Fruit fly (Drosophila melanogaster) whole organism, prepupa: ENCODE data around the gene Tcs3.

Experiments used
- CG10631 ChIP-seq: fragments of 200-800 bp; sonication (Bioruptor generic); optimal IDR thresholded peaks from 2 replicates; lab custom pipeline; 2016; ENCODE audit warnings: missing biosample characterization, missing genetic modification characterization
- CG11294 ChIP-seq: fragments of 200-800 bp; sonication (Bioruptor generic); IDR thresholded peaks from 2 replicates; pipeline ENCODE4 v1.3.6; 2022; ENCODE audit warnings: missing biosample characterization, missing genetic modification characterization
- CG11762 ChIP-seq: fragments of 200-800 bp; sonication (Bioruptor generic); optimal IDR thresholded peaks from 3 replicates; lab custom pipeline; 2016; ENCODE audit warnings: missing biosample characterization, missing genetic modification characterization; ENCODE audit not compliant: insufficient read depth
- CG11902 ChIP-seq: fragments of 200-800 bp; sonication (Bioruptor generic); optimal IDR thresholded peaks from 3 replicates; lab custom pipeline; 2016; ENCODE audit warnings: missing biosample characterization, missing genetic modification characterization
- CG15336 ChIP-seq: fragments of 200-800 bp; sonication (Bioruptor generic); IDR thresholded peaks from 2 replicates; pipeline ENCODE4 v1.3.6; 2022; ENCODE audit warnings: missing biosample characterization, missing genetic modification characterization
- CG16779 ChIP-seq: fragments of 200-800 bp; sonication (Bioruptor generic); optimal IDR thresholded peaks from 3 replicates; lab custom pipeline; 2017; ENCODE audit warnings: missing biosample characterization, mild to moderate bottlenecking, missing genetic modification characterization
- CG3032 ChIP-seq: fragments of 200-800 bp; optimal IDR thresholded peaks from 2 replicates; lab custom pipeline; 2019; ENCODE audit warnings: missing biosample characterization, mild to moderate bottlenecking, missing genetic modification characterization, moderate library complexity
- CG31627 ChIP-seq: fragments of 200-800 bp; sonication (Bioruptor generic); optimal IDR thresholded peaks from 3 replicates; lab custom pipeline; 2016; ENCODE audit warnings: missing biosample characterization, missing genetic modification characterization
- CG32006 ChIP-seq: fragments of 200-800 bp; sonication (Bioruptor generic); optimal IDR thresholded peaks from 3 replicates; lab custom pipeline; 2017; ENCODE audit warnings: missing biosample characterization, mild to moderate bottlenecking, missing genetic modification characterization
- CG3919 ChIP-seq: fragments of 200-800 bp; sonication (Bioruptor generic); optimal IDR thresholded peaks from 3 replicates; lab custom pipeline; 2016; ENCODE audit warnings: missing biosample characterization, missing genetic modification characterization
- CG4318 ChIP-seq: fragments of 200-800 bp; sonication (Bioruptor generic); optimal IDR thresholded peaks from 3 replicates; lab custom pipeline; 2017; ENCODE audit warnings: missing biosample characterization, mild to moderate bottlenecking, missing genetic modification characterization
- CG6163 ChIP-seq: fragments of 200-800 bp; sonication (Bioruptor generic); IDR thresholded peaks from 3 replicates; pipeline ENCODE4 v1.3.6; 2022; ENCODE audit warnings: missing biosample characterization, missing genetic modification characterization
- CG6276 ChIP-seq: fragments of 200-800 bp; sonication (Bioruptor generic); optimal IDR thresholded peaks from 2 replicates; lab custom pipeline; 2017; ENCODE audit warnings: missing biosample characterization, mild to moderate bottlenecking, missing genetic modification characterization
- CG6792 ChIP-seq: fragments of 200-800 bp; sonication (Bioruptor generic); optimal IDR thresholded peaks from 3 replicates; lab custom pipeline; 2016; ENCODE audit warnings: missing biosample characterization, missing genetic modification characterization
- CG6854 ChIP-seq: fragments of 200-800 bp; sonication (Bioruptor generic); optimal IDR thresholded peaks from 2 replicates; lab custom pipeline; 2017; ENCODE audit warnings: missing biosample characterization, mild to moderate bottlenecking, missing genetic modification characterization
- CG7368 ChIP-seq: fragments of 200-800 bp; sonication (Bioruptor generic); optimal IDR thresholded peaks from 3 replicates; lab custom pipeline; 2016; ENCODE audit warnings: missing biosample characterization, missing genetic modification characterization
- CG8119 ChIP-seq: fragments of 200-800 bp; sonication (Bioruptor generic); IDR thresholded peaks from 3 replicates; pipeline ENCODE4 v1.3.6; 2022; ENCODE audit warnings: missing biosample characterization, missing genetic modification characterization
- CG8632 ChIP-seq: fragments of 200-800 bp; sonication (Bioruptor generic); optimal IDR thresholded peaks from 3 replicates; lab custom pipeline; 2016; ENCODE audit warnings: missing biosample characterization, missing genetic modification characterization
- CG9139 ChIP-seq: fragments of 200-800 bp; sonication (Bioruptor generic); optimal IDR thresholded peaks from 3 replicates; lab custom pipeline; 2017; ENCODE audit warnings: missing biosample characterization, mild to moderate bottlenecking, missing genetic modification characterization
- Eip75B ChIP-seq: fragments of 200-800 bp; sonication (Bioruptor generic); optimal IDR thresholded peaks from 3 replicates; lab custom pipeline; 2016; ENCODE audit warnings: missing biosample characterization, missing genetic modification characterization
- Eip93F ChIP-seq: fragments of 200-800 bp; sonication (Bioruptor generic); optimal IDR thresholded peaks from 2 replicates; lab custom pipeline; 2016; ENCODE audit warnings: missing biosample characterization, mild to moderate bottlenecking, missing genetic modification characterization
- Ets21C ChIP-seq: fragments of 200-800 bp; sonication (Bioruptor generic); optimal IDR thresholded peaks from 3 replicates; lab custom pipeline; 2016; ENCODE audit warnings: missing biosample characterization, missing genetic modification characterization
- Ets96B ChIP-seq: fragments of 200-800 bp; optimal IDR thresholded peaks from 2 replicates; lab custom pipeline; 2019; ENCODE audit warnings: missing biosample characterization, mild to moderate bottlenecking, missing genetic modification characterization, moderate library complexity
- Hr38 ChIP-seq: sonication (Bioruptor generic); optimal IDR thresholded peaks from 2 replicates; lab custom pipeline; 2016; ENCODE audit warnings: missing biosample characterization, missing genetic modification characterization
- Hr39 ChIP-seq: fragments of 200-800 bp; sonication (Bioruptor generic); optimal IDR thresholded peaks from 2 replicates; lab custom pipeline; 2016; ENCODE audit warnings: missing biosample characterization, missing genetic modification characterization
- Lpt ChIP-seq: fragments of 200-800 bp; sonication (Bioruptor generic); optimal IDR thresholded peaks from 3 replicates; lab custom pipeline; 2016; ENCODE audit warnings: missing biosample characterization, missing genetic modification characterization
- Met ChIP-seq: fragments of 200-800 bp; sonication (Bioruptor generic); optimal IDR thresholded peaks from 3 replicates; lab custom pipeline; 2016; ENCODE audit warnings: missing biosample characterization, missing genetic modification characterization
- OdsH ChIP-seq: fragments of 200-800 bp; sonication (Bioruptor generic); optimal IDR thresholded peaks from 3 replicates; lab custom pipeline; 2016; ENCODE audit warnings: missing biosample characterization, missing genetic modification characterization
- Smox ChIP-seq: fragments of 200-800 bp; sonication (Bioruptor generic); optimal IDR thresholded peaks from 3 replicates; lab custom pipeline; 2016; ENCODE audit warnings: missing biosample characterization, missing genetic modification characterization
- Sox102F ChIP-seq: fragments of 200-800 bp; sonication (Bioruptor generic); optimal IDR thresholded peaks from 2 replicates; lab custom pipeline; 2016; ENCODE audit warnings: missing biosample characterization, mild to moderate bottlenecking, missing genetic modification characterization
- Sox14 ChIP-seq: fragments of 200-800 bp; sonication (Bioruptor generic); optimal IDR thresholded peaks from 3 replicates; lab custom pipeline; 2016; ENCODE audit warnings: missing biosample characterization, missing genetic modification characterization
- Sox15 ChIP-seq: fragments of 200-800 bp; sonication (Bioruptor generic); optimal IDR thresholded peaks from 3 replicates; lab custom pipeline; 2016; ENCODE audit warnings: missing biosample characterization, missing genetic modification characterization
- achi ChIP-seq: fragments of 200-800 bp; sonication (Bioruptor generic); optimal IDR thresholded peaks from 3 replicates; lab custom pipeline; 2016; ENCODE audit warnings: missing biosample characterization, missing genetic modification characterization
- cyc ChIP-seq: fragments of 200-800 bp; sonication (Bioruptor generic); optimal IDR thresholded peaks from 3 replicates; lab custom pipeline; 2016; ENCODE audit warnings: missing biosample characterization, missing genetic modification characterization
- dac ChIP-seq: fragments of 200-800 bp; sonication (Bioruptor generic); optimal IDR thresholded peaks from 2 replicates; lab custom pipeline; 2017; ENCODE audit warnings: missing biosample characterization, mild to moderate bottlenecking, missing genetic modification characterization
- dsx ChIP-seq: fragments of 200-800 bp; optimal IDR thresholded peaks from 3 replicates; lab custom pipeline; 2019; ENCODE audit warnings: missing biosample characterization, mild to moderate bottlenecking, missing genetic modification characterization, moderate library complexity; ENCODE audit not compliant: poor library complexity, severe bottlenecking
- eg ChIP-seq: fragments of 200-800 bp; sonication (Bioruptor generic); IDR thresholded peaks from 3 replicates; pipeline ENCODE4 v1.3.6; 2022; ENCODE audit warnings: missing biosample characterization, missing genetic modification characterization
- fd85E ChIP-seq: fragments of 200-800 bp; sonication (Bioruptor generic); optimal IDR thresholded peaks from 3 replicates; lab custom pipeline; 2016; ENCODE audit warnings: missing biosample characterization, missing genetic modification characterization
- fkh ChIP-seq: fragments of 200-800 bp; sonication (Bioruptor generic); optimal IDR thresholded peaks from 3 replicates; lab custom pipeline; 2017; ENCODE audit warnings: missing biosample characterization, mild to moderate bottlenecking, missing genetic modification characterization, moderate library complexity
- lz ChIP-seq: fragments of 200-800 bp; sonication (Bioruptor generic); optimal IDR thresholded peaks from 3 replicates; lab custom pipeline; 2016; ENCODE audit warnings: missing biosample characterization, missing genetic modification characterization
- pdm3 ChIP-seq: fragments of 200-800 bp; sonication (Bioruptor generic); optimal IDR thresholded peaks from 3 replicates; lab custom pipeline; 2016; ENCODE audit warnings: missing biosample characterization, missing genetic modification characterization
- salr ChIP-seq, 2 experiments: fragments of 200-800 bp; sonication (Bioruptor generic); optimal IDR thresholded peaks; 3 replicates each; lab custom pipeline; 2016 to 2018; ENCODE audit warnings: missing biosample characterization in 2 of 2, missing genetic modification characterization in 2 of 2, mild to moderate bottlenecking in 1 of 2
- spab ChIP-seq: fragments of 200-800 bp; sonication (Bioruptor generic); optimal IDR thresholded peaks from 2 replicates; lab custom pipeline; 2017; ENCODE audit warnings: missing biosample characterization, mild to moderate bottlenecking, missing genetic modification characterization, missing genetic modification reagents
- ss ChIP-seq, 2 experiments: fragments of 200-800 bp; sonication (Bioruptor generic); optimal IDR thresholded peaks; 2 replicates in 1 of 2; 3 replicates in 1 of 2; lab custom pipeline; 2017 to 2018; ENCODE audit warnings: mild to moderate bottlenecking in 2 of 2, missing biosample characterization in 2 of 2, missing genetic modification characterization in 2 of 2, moderate library complexity in 1 of 2
- svp ChIP-seq: fragments of 200-800 bp; sonication (Bioruptor generic); peaks from one replicate; lab custom pipeline; 2016; ENCODE audit warnings: missing biosample characterization, missing genetic modification characterization
- topi ChIP-seq: fragments of 200-800 bp; sonication (Bioruptor generic); optimal IDR thresholded peaks from 3 replicates; lab custom pipeline; 2016; ENCODE audit warnings: missing biosample characterization, missing genetic modification characterization
- vri ChIP-seq: fragments of 200-800 bp; sonication (Bioruptor generic); optimal IDR thresholded peaks from 3 replicates; lab custom pipeline; 2016; ENCODE audit warnings: missing biosample characterization, mild to moderate bottlenecking, missing genetic modification characterization

The Tcs3 gene

DNA sequence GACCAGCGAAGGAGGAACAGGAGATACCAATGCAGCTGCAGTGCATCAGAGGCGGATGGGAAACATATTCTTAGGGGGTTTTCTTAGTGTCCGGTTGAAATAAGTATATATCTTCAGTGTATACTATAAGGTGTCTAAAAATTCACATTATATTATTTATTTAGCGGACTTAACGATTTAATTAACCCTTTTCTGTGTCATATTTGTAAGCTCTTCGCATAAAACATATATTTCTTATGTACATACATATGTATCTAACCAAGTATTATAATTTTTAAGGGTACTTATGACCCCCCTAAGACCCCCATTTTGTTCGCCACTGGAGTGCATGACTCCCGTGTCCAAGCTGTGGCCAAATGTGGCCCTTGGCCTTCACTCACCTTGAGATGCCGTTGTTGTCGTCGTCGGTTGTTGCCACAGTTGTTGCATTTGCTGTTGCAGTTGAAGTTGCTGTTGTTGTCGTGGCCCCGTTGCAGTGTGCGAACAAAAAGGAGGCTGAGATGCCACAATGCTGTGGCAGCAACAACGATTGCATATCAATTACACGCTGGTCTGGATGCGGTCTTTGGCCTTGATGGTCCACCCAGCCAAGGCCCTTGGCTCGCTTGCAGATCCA is 9.5 kb downstream of the Tcs3 start (continued):
- TF ChIP-seq dsx (GFP tag; lab: Kevin White, UChicago) (peak; percentile 95), CG11294 (peak; percentile 21; the same call in 1 of the 2 replicates), CG7368 (GFP tag; lab: Kevin White, UChicago) (peak; percentile 72), Sox15 (peak; percentile 75), CG15336 (GFP tag; lab: Robert Waterston, UW) (peak; percentile 47; the same call in 1 of the 2 replicates), Hr39 (GFP tag; lab: Kevin White, UChicago) (peak; percentile 61), spab (peak; percentile 95), ss (GFP tag; optimal IDR thresholded peaks at IDR 0.05; lab: Kevin White, UChicago) (peak; percentile 95 to 97), salr (GFP tag; optimal IDR thresholded peaks at IDR 0.05; lab: Kevin White, UChicago) (peak; percentile 79 to 86), Hr38 (GFP tag; lab: Kevin White, UChicago) (no peak), vri (GFP tag; lab: Kevin White, UChicago) (peak; percentile 22), Sox14 (GFP tag; lab: Kevin White, UChicago) (peak; percentile 82), CG6854 (GFP tag; lab: Kevin White, UChicago) (peak; percentile 68), CG3919 (GFP tag; lab: Kevin White, UChicago) (peak; percentile 58), CG4318 (peak; percentile 18), CG6276 (no peak), lz (GFP tag; lab: Kevin White, UChicago) (peak; percentile 71), CG32006 (GFP tag; lab: Kevin White, UChicago) (peak; percentile 71), Eip75B (peak; percentile 89), CG10631 (peak; percentile 93), Sox102F (peak; percentile 66), CG6163 (GFP tag; lab: Robert Waterston, UW) (peak; percentile 79), cyc (GFP tag; lab: Kevin White, UChicago) (peak; percentile 70), CG16779 (peak; percentile 83), Eip93F (GFP tag; lab: Kevin White, UChicago) (no peak), CG3032 (tag; lab: Kevin White, UChicago) (peak; percentile 97), CG11762 (GFP tag; lab: Kevin White, UChicago) (peak; percentile 70)

DNA sequence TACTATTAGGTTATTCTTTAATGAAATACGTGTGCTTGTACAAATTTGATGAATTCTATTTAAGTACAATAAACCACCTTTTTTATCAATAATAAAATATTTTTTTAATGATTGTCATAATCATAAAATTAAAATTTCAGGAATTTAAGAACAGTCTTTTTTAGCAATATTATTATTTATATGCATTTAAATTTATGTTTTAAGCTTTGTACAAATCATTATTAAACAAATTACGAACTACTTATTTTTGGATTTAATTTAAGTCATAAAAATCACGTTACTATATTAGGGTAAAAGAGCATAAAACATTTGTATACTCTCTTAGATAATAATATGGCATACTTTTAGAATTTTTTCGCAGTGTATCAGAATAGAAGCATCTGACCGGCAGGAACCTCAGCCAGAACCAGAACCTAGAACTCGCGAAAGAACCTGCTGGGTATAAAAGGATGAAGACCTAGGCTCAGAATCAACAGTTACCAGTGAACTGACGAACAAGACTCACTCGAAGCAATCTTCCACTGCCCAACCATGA is 10.4 kb downstream of the Tcs3 start, which contains the start of gene Cpr72Ea:
Gene Cpr72Ea (plus strand): TSS at position 485 of the 535 bp plus-strand sequence.
- TF ChIP-seq cyc (GFP tag; lab: Kevin White, UChicago) = no peak
- TF ChIP-seq fkh (GFP tag; lab: Kevin White, UChicago) = no peak
- peak; percentile 37 for TF ChIP-seq Ets96B (tag; lab: Kevin White, UChicago)
- no peak for TF ChIP-seq CG4318
- no peak for TF ChIP-seq CG8632
- TF ChIP-seq CG11902 (GFP tag; lab: Kevin White, UChicago) = no peak
- no peak for TF ChIP-seq salr (GFP tag; optimal IDR thresholded peaks at IDR 0.05; lab: Kevin White, UChicago)
- no peak for TF ChIP-seq fd85E (GFP tag; lab: Kevin White, UChicago)
- TF ChIP-seq CG16779 = no peak
- no peak for TF ChIP-seq Eip75B
- TF ChIP-seq Sox14 (GFP tag; lab: Kevin White, UChicago) = no peak
- TF ChIP-seq Eip93F (GFP tag; lab: Kevin White, UChicago) = no peak
- no peak for TF ChIP-seq Sox15
- TF ChIP-seq CG7368 (GFP tag; lab: Kevin White, UChicago) = no peak
- TF ChIP-seq OdsH (GFP tag; lab: Kevin White, UChicago) = no peak
- TF ChIP-seq Smox = no peak
- TF ChIP-seq dsx (GFP tag; lab: Kevin White, UChicago) = peak; percentile 46
- TF ChIP-seq CG8119 (GFP tag; lab: Robert Waterston, UW) = no peak
- peak; percentile 27 for TF ChIP-seq spab
- TF ChIP-seq svp (GFP tag; lab: Kevin White, UChicago) = no peak
- TF ChIP-seq Lpt (GFP tag; lab: Kevin White, UChicago) = no peak
- TF ChIP-seq CG9139 (GFP tag; lab: Kevin White, UChicago) = no peak
- no peak for TF ChIP-seq Ets21C
- TF ChIP-seq achi (GFP tag; lab: Kevin White, UChicago) = no peak
- no peak for TF ChIP-seq dac
- no peak for TF ChIP-seq CG6276
- TF ChIP-seq topi (GFP tag; lab: Kevin White, UChicago) = no peak
- TF ChIP-seq eg = no peak
- no peak for TF ChIP-seq Hr39 (GFP tag; lab: Kevin White, UChicago)
- TF ChIP-seq CG6163 (GFP tag; lab: Robert Waterston, UW) = no peak
- TF ChIP-seq CG6792 (GFP tag; lab: Kevin White, UChicago) = no peak
- TF ChIP-seq CG31627 (GFP tag; lab: Kevin White, UChicago) = no peak
- no peak for TF ChIP-seq CG6854 (GFP tag; lab: Kevin White, UChicago)
- TF ChIP-seq pdm3 (GFP tag; lab: Kevin White, UChicago) = no peak
- no peak for TF ChIP-seq Met (GFP tag; lab: Kevin White, UChicago)
